Worm (Caenorhabditis elegans) whole organism, L1 larva: ENCODE measurements around the gene pho-7.
A peak's percentile ranks its signal among the peaks of the same experiment; 100 is the strongest.

Source experiments
- C04F5.9 ChIP-seq: sonication (generic microtip); optimal IDR thresholded peaks from 2 replicates; lab custom pipeline; 2016; ENCODE audit warnings: missing genetic modification characterization, missing compliant biosample characterization
- C16A3.4 ChIP-seq: fragments of 150-350 bp; optimal IDR thresholded peaks from 2 replicates; lab custom pipeline; 2014; ENCODE audit warnings: missing biosample characterization, missing genetic modification characterization
- C34B4.2 ChIP-seq: sonication (generic microtip); optimal IDR thresholded peaks from 2 replicates; lab custom pipeline; 2017; ENCODE audit warnings: mild to moderate bottlenecking, missing genetic modification characterization, missing compliant biosample characterization
- F16B12.6 ChIP-seq: fragments of 150-350 bp; optimal IDR thresholded peaks from 2 replicates; lab custom pipeline; 2014; ENCODE audit warnings: missing biosample characterization, missing genetic modification characterization
- Y116A8C.19 ChIP-seq: sonication (generic microtip); optimal IDR thresholded peaks from 2 replicates; lab custom pipeline; 2016; ENCODE audit warnings: missing compliant biosample characterization, missing genetic modification characterization, borderline replicate concordance
- aly-2 ChIP-seq: fragments of 150-350 bp; optimal IDR thresholded peaks from 2 replicates; lab custom pipeline; 2014; ENCODE audit warnings: missing biosample characterization, missing genetic modification characterization
- ceh-63 ChIP-seq: fragments of 200-800 bp; sonication (Bioruptor generic); optimal IDR thresholded peaks from 2 replicates; lab custom pipeline; 2018; ENCODE audit warnings: mild to moderate bottlenecking, missing genetic modification characterization, missing compliant biosample characterization
- ceh-82 ChIP-seq, 3 experiments: fragments of 150-350 bp in 1 of 3; sonication (generic microtip) in 2 of 3; optimal IDR thresholded peaks; 2 replicates each; lab custom pipeline; 2014 to 2017; ENCODE audit warnings: missing biosample characterization in 3 of 3, missing genetic modification characterization in 3 of 3
- ceh-88 ChIP-seq: fragments of 200-800 bp; sonication (Bioruptor generic); IDR thresholded peaks from 2 replicates; pipeline ENCODE4 v1.3.6; 2022; ENCODE audit warnings: missing genetic modification characterization, missing compliant biosample characterization
- ces-1 ChIP-seq: fragments of 150-350 bp; optimal IDR thresholded peaks from 2 replicates; lab custom pipeline; 2014; ENCODE audit warnings: missing biosample characterization, missing genetic modification reagents, missing genetic modification characterization
- efl-1 ChIP-seq, 4 experiments: fragments of 150-350 bp; optimal IDR thresholded peaks in 3 of 4; peaks in 1 of 4; 1 replicate in 1 of 4; 2 replicates in 3 of 4; lab custom pipeline; 2014; ENCODE audit warnings: missing biosample characterization in 2 of 4, missing genetic modification characterization in 2 of 4, missing genetic modification reagents in 2 of 4
- efl-3 ChIP-seq: fragments of 200-800 bp; sonication (Bioruptor generic); optimal IDR thresholded peaks from 2 replicates; lab custom pipeline; 2018; ENCODE audit warnings: mild to moderate bottlenecking, missing genetic modification characterization, missing compliant biosample characterization
- egl-13 ChIP-seq: sonication (generic microtip); optimal IDR thresholded peaks from 2 replicates; lab custom pipeline; 2016; ENCODE audit warnings: missing genotype, missing genetic modification reagents, missing genetic modification characterization, missing compliant biosample characterization
- egl-27 ChIP-seq, 2 experiments: fragments of 150-350 bp in 1 of 2; sonication (generic microtip); optimal IDR thresholded peaks; 3 replicates each; lab custom pipeline; 2017 to 2018; ENCODE audit warnings: missing biosample characterization in 2 of 2, missing genetic modification characterization in 2 of 2, missing genetic modification reagents in 2 of 2
- elt-3 ChIP-seq, 6 experiments: fragments of 150-350 bp in 1 of 6; sonication (generic microtip); optimal IDR thresholded peaks; 2 replicates each; lab custom pipeline; 2017 to 2018; ENCODE audit warnings: missing biosample characterization in 6 of 6, missing genetic modification characterization in 6 of 6, inconsistent platforms in 1 of 6
- ets-5 ChIP-seq: fragments of 200-800 bp; sonication (Bioruptor generic); IDR thresholded peaks from 2 replicates; pipeline ENCODE4 v1.3.6; 2022; ENCODE audit warnings: missing genetic modification characterization, missing compliant biosample characterization
- fkh-4 ChIP-seq: sonication (generic microtip); optimal IDR thresholded peaks from 2 replicates; lab custom pipeline; 2016; ENCODE audit warnings: missing compliant biosample characterization, missing genetic modification characterization, borderline replicate concordance
- hlh-4 ChIP-seq: sonication (generic microtip); optimal IDR thresholded peaks from 2 replicates; lab custom pipeline; 2016; ENCODE audit warnings: mild to moderate bottlenecking, missing genetic modification characterization, missing compliant biosample characterization
- jun-1 ChIP-seq: fragments of 150-350 bp; optimal IDR thresholded peaks from 2 replicates; lab custom pipeline; 2014; ENCODE audit warnings: missing biosample characterization, missing genetic modification reagents, missing genetic modification characterization
- lin-13 ChIP-seq: fragments of 150-350 bp; optimal IDR thresholded peaks from 2 replicates; lab custom pipeline; 2014; ENCODE audit warnings: missing biosample characterization, missing genetic modification reagents, missing genetic modification characterization
- lin-14 ChIP-seq: fragments of 200-800 bp; sonication (Bioruptor generic); optimal IDR thresholded peaks from 2 replicates; lab custom pipeline; 2018; ENCODE audit warnings: mild to moderate bottlenecking, missing genetic modification characterization, moderate library complexity, missing compliant biosample characterization
- lir-3 ChIP-seq: sonication (generic microtip); optimal IDR thresholded peaks from 2 replicates; lab custom pipeline; 2016; ENCODE audit warnings: mild to moderate bottlenecking, missing genetic modification characterization, moderate library complexity, missing compliant biosample characterization; ENCODE audit not compliant: poor library complexity
- lsy-2 ChIP-seq, 2 experiments: fragments of 150-350 bp; optimal IDR thresholded peaks; 2 replicates each; lab custom pipeline; 2014; ENCODE audit warnings: missing biosample characterization in 2 of 2, missing genetic modification characterization in 2 of 2
- mab-9 ChIP-seq: fragments of 200-800 bp; sonication (Bioruptor generic); IDR thresholded peaks from 2 replicates; pipeline ENCODE4 v1.3.6; 2022; ENCODE audit warnings: missing genetic modification reagents, missing genetic modification characterization, missing compliant biosample characterization
- nhr-11 ChIP-seq: fragments of 150-350 bp; optimal IDR thresholded peaks from 2 replicates; lab custom pipeline; 2014; ENCODE audit warnings: missing biosample characterization, missing genetic modification characterization
- nhr-12 ChIP-seq: sonication (generic microtip); optimal IDR thresholded peaks from 2 replicates; lab custom pipeline; 2017; ENCODE audit warnings: missing biosample characterization, missing genetic modification characterization
- nhr-47 ChIP-seq: sonication (generic microtip); optimal IDR thresholded peaks from 2 replicates; lab custom pipeline; 2016; ENCODE audit warnings: mild to moderate bottlenecking, missing genetic modification characterization, moderate library complexity, missing compliant biosample characterization
- nhr-71 ChIP-seq: sonication (generic microtip); optimal IDR thresholded peaks from 2 replicates; lab custom pipeline; 2016; ENCODE audit warnings: mild to moderate bottlenecking, missing genetic modification characterization, moderate library complexity, missing compliant biosample characterization
- nhr-77 ChIP-seq: fragments of 150-350 bp; optimal IDR thresholded peaks from 2 replicates; lab custom pipeline; 2014; ENCODE audit warnings: missing biosample characterization, missing genetic modification characterization
- pag-3 ChIP-seq: sonication (generic microtip); optimal IDR thresholded peaks from 2 replicates; lab custom pipeline; 2017; ENCODE audit warnings: missing genetic modification characterization, mild to moderate bottlenecking, missing compliant biosample characterization, antibody characterized with exemption, borderline replicate concordance; ENCODE audit not compliant: insufficient read depth
- pqm-1 ChIP-seq: sonication (generic microtip); optimal IDR thresholded peaks from 3 replicates; lab custom pipeline; 2017; ENCODE audit warnings: missing biosample characterization, missing genetic modification characterization
- rnt-1 ChIP-seq: sonication (generic microtip); optimal IDR thresholded peaks from 2 replicates; lab custom pipeline; 2016; ENCODE audit warnings: mild to moderate bottlenecking, missing genetic modification characterization, moderate library complexity, missing compliant biosample characterization
- sptf-1 ChIP-seq: fragments of 150-350 bp; optimal IDR thresholded peaks from 2 replicates; lab custom pipeline; 2014; ENCODE audit warnings: missing biosample characterization, missing genetic modification characterization
- sup-37 ChIP-seq: fragments of 200-800 bp; sonication (Bioruptor generic); optimal IDR thresholded peaks from 2 replicates; lab custom pipeline; 2018; ENCODE audit warnings: mild to moderate bottlenecking, missing genetic modification characterization, missing compliant biosample characterization
- tlp-1 ChIP-seq: fragments of 150-350 bp; optimal IDR thresholded peaks from 2 replicates; lab custom pipeline; 2014; ENCODE audit warnings: missing biosample characterization, missing genetic modification characterization
- unc-130 ChIP-seq: fragments of 150-350 bp; optimal IDR thresholded peaks from 2 replicates; lab custom pipeline; 2017; ENCODE audit warnings: missing biosample characterization, missing genetic modification characterization, inconsistent platforms
- unc-30 ChIP-seq: sonication (generic microtip); optimal IDR thresholded peaks from 2 replicates; lab custom pipeline; 2017; ENCODE audit warnings: missing biosample characterization, missing genetic modification characterization
- unc-86 ChIP-seq: sonication (generic microtip); optimal IDR thresholded peaks from 2 replicates; lab custom pipeline; 2016; ENCODE audit warnings: missing genetic modification characterization, missing compliant biosample characterization
- unc-98 ChIP-seq: fragments of 200-800 bp; sonication (Bioruptor generic); IDR thresholded peaks from 2 replicates; pipeline ENCODE4 v1.3.6; 2022; ENCODE audit warnings: missing genetic modification characterization, missing compliant biosample characterization
- vab-15 ChIP-seq: sonication (generic microtip); optimal IDR thresholded peaks from 2 replicates; lab custom pipeline; 2017; ENCODE audit warnings: missing genotype, mild to moderate bottlenecking, missing genetic modification characterization, missing compliant biosample characterization
- xbp-1 ChIP-seq: sonication (generic microtip); optimal IDR thresholded peaks from 2 replicates; lab custom pipeline; 2016; ENCODE audit warnings: missing genetic modification characterization, missing compliant biosample characterization
- zag-1 ChIP-seq: fragments of 150-350 bp; optimal IDR thresholded peaks from 2 replicates; lab custom pipeline; 2014; ENCODE audit warnings: missing biosample characterization, missing genetic modification characterization
- ztf-4 ChIP-seq: fragments of 150-350 bp; optimal IDR thresholded peaks from 2 replicates; lab custom pipeline; 2014; ENCODE audit warnings: missing biosample characterization, missing genetic modification characterization

The pho-7 gene

ce11 chrX:10928948-10929563, 12.1 kb downstream of the pho-7 start, which contains the start of gene dgn-1 (continued):
- TF ChIP-seq nhr-11 (tag; lab: Kevin White, UChicago) (no peak), nhr-71 (tag; lab: Kevin White, UChicago) (no peak), unc-86 (tag; lab: Kevin White, UChicago) (no peak), ets-5 (GFP tag; lab: Robert Waterston, UW) (no peak)

- TF ChIP-seq lin-13 (GFP tag; lab: Kevin White, UChicago) (no peak), nhr-12 (tag; lab: Kevin White, UChicago) (no peak), zag-1 (tag; lab: Kevin White, UChicago) (no peak), sptf-1 (no peak), pag-3 (tag; lab: Kevin White, UChicago) (no peak), fkh-4 (tag; lab: Kevin White, UChicago) (no peak), sup-37 (GFP tag; lab: Kevin White, UChicago) (no peak), F16B12.6 (tag; lab: Kevin White, UChicago) (no peak), lsy-2 (tag; optimal IDR thresholded peaks at IDR 0.05; lab: Kevin White, UChicago) (no peak), aly-2 (tag; lab: Kevin White, UChicago) (no peak), ets-5 (GFP tag; lab: Robert Waterston, UW) (no peak), mab-9 (GFP tag; lab: Robert Waterston, UW) (no peak), C16A3.4 (tag; lab: Kevin White, UChicago) (no peak), C34B4.2 (tag; lab: Kevin White, UChicago) (no peak), vab-15 (tag; lab: Kevin White, UChicago) (no peak), efl-3 (GFP tag; lab: Kevin White, UChicago) (no peak)
These were observed 14.0 kb downstream of the pho-7 start for ce11 chrX:10927136-10927535.

- TF ChIP-seq ceh-88 (GFP tag; lab: Robert Waterston, UW) (no peak), ceh-63 (no peak), egl-13 (no peak), unc-98 (no peak), nhr-77 (tag; lab: Kevin White, UChicago) (no peak), unc-130 (tag; lab: Kevin White, UChicago) (no peak), ces-1 (no peak), ceh-82 (tag; optimal IDR thresholded peaks at IDR 0.05; lab: Kevin White, UChicago) (no peak), pqm-1 (tag; lab: Kevin White, UChicago) (no peak), xbp-1 (no peak), jun-1 (tag; lab: Kevin White, UChicago) (no peak), C04F5.9 (no peak), unc-30 (tag; lab: Kevin White, UChicago) (no peak), elt-3 (tag; optimal IDR thresholded peaks at IDR 0.05; lab: Kevin White, UChicago) (no peak), tlp-1 (no peak), nhr-47 (tag; lab: Kevin White, UChicago) (no peak), ztf-4 (tag; lab: Kevin White, UChicago) (no peak), ets-5 (GFP tag; lab: Robert Waterston, UW) (no peak)
These were observed 17.1 kb downstream of the pho-7 start for ce11 chrX:10924031-10924430.

ce11 chrX:10919613-10920012, 21.5 kb downstream of the pho-7 start, which contains the start of gene nstp-9:
nstp-9 (minus strand) TSS chrX:10919713.
- TF ChIP-seq Y116A8C.19 (tag; lab: Kevin White, UChicago) = no peak
- TF ChIP-seq nhr-12 (tag; lab: Kevin White, UChicago) = no peak
- TF ChIP-seq efl-1 (optimal IDR thresholded peaks at IDR 0.05; lab: Kevin White, UChicago) = no peak
- TF ChIP-seq efl-1 (GFP tag; optimal IDR thresholded peaks at IDR 0.05 in 1 of 2; lab: Kevin White, UChicago) = peak in 1 of 2 experiments; percentile 12
- no peak for TF ChIP-seq egl-27 (tag; optimal IDR thresholded peaks at IDR 0.05; lab: Kevin White, UChicago)
- no peak for TF ChIP-seq rnt-1 (tag; lab: Kevin White, UChicago)
- no peak for TF ChIP-seq lir-3
- no peak for TF ChIP-seq sup-37 (GFP tag; lab: Kevin White, UChicago)
- no peak for TF ChIP-seq lin-13 (GFP tag; lab: Kevin White, UChicago)
- TF ChIP-seq mab-9 (GFP tag; lab: Robert Waterston, UW) = no peak
- no peak for TF ChIP-seq jun-1 (tag; lab: Kevin White, UChicago)
- no peak for TF ChIP-seq lin-14 (GFP tag; lab: Kevin White, UChicago)
- TF ChIP-seq hlh-4 (tag; lab: Kevin White, UChicago) = peak; percentile 81
